Worm (Caenorhabditis elegans): ENCODE measurements around the gene F58E2.2.

- TF ChIP-seq W03F9.2 (tag; optimal IDR thresholded peaks at IDR 0.05) (no peak), him-1 (tag; optimal IDR thresholded peaks at IDR 0.05) (no peak), dao-5 (tag; optimal IDR thresholded peaks at IDR 0.05) (no peak)
Measured at ce11 chrIV:3478911-3479385, 9.1 kb downstream of the F58E2.2 start, which contains the start of the genes srz-70 and C09G12.5.
